Comparison of ENCODE assay signal across 1 fruit fly cellular context in the genomic region with DNA sequence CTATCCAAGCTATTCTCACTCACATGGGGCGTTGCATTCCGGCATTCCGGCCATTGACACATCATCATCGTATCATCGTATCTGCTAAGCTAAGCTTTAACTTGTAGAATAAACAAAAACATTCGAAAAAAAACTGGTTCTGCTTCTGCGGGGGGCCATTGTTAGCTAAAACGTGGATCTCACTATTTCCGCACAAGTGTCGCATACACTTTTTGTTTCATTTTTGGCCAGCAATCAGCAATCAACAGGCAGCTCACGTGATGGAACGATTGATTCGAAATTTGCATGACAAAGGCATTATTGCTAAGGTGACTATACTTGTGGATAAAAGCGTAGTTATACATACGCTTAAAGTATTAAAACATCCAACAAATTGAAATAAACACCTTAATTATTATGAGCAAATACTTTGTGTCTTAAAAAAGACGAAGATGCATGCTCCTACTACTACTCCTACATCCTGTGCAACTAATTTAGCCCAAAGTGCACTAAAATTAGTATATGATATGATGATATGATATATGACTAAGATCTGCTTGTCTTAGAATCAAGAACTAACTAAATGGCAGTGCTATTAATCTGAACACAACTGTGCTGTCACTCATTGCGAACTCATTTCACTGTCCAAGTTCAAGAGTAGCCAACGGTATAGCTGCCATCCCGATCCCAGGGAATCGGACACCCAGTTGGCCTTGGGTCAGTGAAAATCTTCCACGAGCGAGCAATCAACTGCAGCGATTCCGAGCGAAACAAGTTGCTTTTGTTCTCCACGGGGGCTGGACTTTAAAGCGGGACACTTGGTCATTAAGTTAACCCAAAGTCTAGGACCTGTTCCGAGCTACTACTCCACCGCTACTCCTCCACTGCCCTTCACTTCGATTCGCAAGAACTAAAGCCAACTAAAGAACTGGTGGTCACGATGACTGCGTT.
TF ChIP-seq lines count a peak whose summit lies in the region.

No protein-coding gene starts in this region.

TF ChIP-seq in whole organism, embryonic, 481 proteins besides CTCF, POLR2A, EP300 and RAD21 (continued from another document):
- TF ChIP-seq al (GFP tag; IDR thresholded peaks at IDR 0.05; lab: Robert Waterston, UW) (no peak), Sox100B (GFP tag; optimal IDR thresholded peaks at IDR 0.05; lab: Kevin White, UChicago) (no peak), kay (GFP tag; optimal IDR thresholded peaks at IDR 0.05; lab: Kevin White, UChicago) (no peak), CG7839 (tag; optimal IDR thresholded peaks at IDR 0.05; lab: Kevin White, UChicago) (no peak), nom (GFP tag; optimal IDR thresholded peaks at IDR 0.05; lab: Kevin White, UChicago) (peak; percentile 46), tll (GFP tag; optimal IDR thresholded peaks at IDR 0.05; lab: Kevin White, UChicago) (no peak), chinmo (GFP tag; IDR thresholded peaks at IDR 0.05; lab: Robert Waterston, UW; ENCODE audit: partially characterized antibody) (0 out of 4 replicates have a peak, but pooled peaks have one; percentile 44), cwo (GFP tag; optimal IDR thresholded peaks at IDR 0.05; lab: Kevin White, UChicago) (peak; percentile 64), fd64A (GFP tag; optimal IDR thresholded peaks at IDR 0.05; lab: Kevin White, UChicago) (no peak), Hey (tag; optimal IDR thresholded peaks at IDR 0.05; lab: Kevin White, UChicago) (no peak), twi (tag; optimal IDR thresholded peaks at IDR 0.05; lab: Kevin White, UChicago) (no peak), Atf6 (GFP tag; IDR thresholded peaks at IDR 0.05; lab: Robert Waterston, UW) (0 out of 2 replicates have a peak, but pooled peaks have one; percentile 11), croc (GFP tag; conservative IDR thresholded peaks at IDR 0.05; lab: Robert Waterston, UW) (no peak)
